Fruit fly (Drosophila melanogaster) whole organism, pupa: ENCODE results near the gene Cp38.

Experiments used
- CG10348 ChIP-seq: fragments of 200-800 bp; sonication (Bioruptor generic); IDR thresholded peaks from 2 replicates; pipeline ENCODE4 v1.3.6; 2022; ENCODE audit warnings: missing biosample characterization, missing genetic modification characterization
- CG12605 ChIP-seq: fragments of 200-800 bp; sonication (Bioruptor generic); IDR thresholded peaks from 2 replicates; pipeline ENCODE4 v1.3.6; 2022; ENCODE audit warnings: missing biosample characterization, missing genetic modification characterization
- CG13204 ChIP-seq: fragments of 200-800 bp; sonication (Bioruptor generic); optimal IDR thresholded peaks from 2 replicates; lab custom pipeline; 2018; ENCODE audit warnings: missing biosample characterization, mild to moderate bottlenecking, missing genetic modification characterization, moderate library complexity
- CG14655 ChIP-seq: fragments of 200-800 bp; sonication (Bioruptor generic); optimal IDR thresholded peaks from 3 replicates; lab custom pipeline; 2017; ENCODE audit warnings: mild to moderate bottlenecking, missing biosample characterization, missing genetic modification reagents, missing genetic modification characterization
- CG15710 ChIP-seq: fragments of 200-800 bp; sonication (Bioruptor generic); optimal IDR thresholded peaks from 2 replicates; lab custom pipeline; 2018; ENCODE audit warnings: missing biosample characterization, mild to moderate bottlenecking, missing genetic modification characterization, moderate library complexity
- CG17806 ChIP-seq: fragments of 200-800 bp; sonication (Bioruptor generic); optimal IDR thresholded peaks from 2 replicates; lab custom pipeline; 2018; ENCODE audit warnings: missing biosample characterization, mild to moderate bottlenecking, missing genetic modification characterization, moderate library complexity
- CG32121 ChIP-seq: fragments of 200-800 bp; sonication (Bioruptor generic); IDR thresholded peaks from 2 replicates; pipeline ENCODE4 v1.3.6; 2022; ENCODE audit warnings: missing biosample characterization, missing genetic modification characterization
- CG34367 ChIP-seq: fragments of 200-800 bp; sonication (Bioruptor generic); optimal IDR thresholded peaks from 2 replicates; lab custom pipeline; 2018; ENCODE audit warnings: missing biosample characterization, mild to moderate bottlenecking, missing genetic modification characterization
- CG4496 ChIP-seq: fragments of 200-800 bp; sonication (Bioruptor generic); IDR thresholded peaks from 3 replicates; pipeline ENCODE4 v1.3.6; 2022; ENCODE audit warnings: missing biosample characterization, missing genetic modification characterization
- CG8159 ChIP-seq: fragments of 200-800 bp; sonication (Bioruptor generic); optimal IDR thresholded peaks from 3 replicates; lab custom pipeline; 2018; ENCODE audit warnings: missing biosample characterization, mild to moderate bottlenecking, missing genetic modification characterization, moderate library complexity
- CG8301 ChIP-seq: fragments of 200-800 bp; sonication (Bioruptor generic); optimal IDR thresholded peaks from 2 replicates; lab custom pipeline; 2018; ENCODE audit warnings: missing biosample characterization, mild to moderate bottlenecking, missing genetic modification characterization
- CG9948 ChIP-seq: fragments of 200-800 bp; sonication (Bioruptor generic); optimal IDR thresholded peaks from 2 replicates; lab custom pipeline; 2018; ENCODE audit warnings: missing biosample characterization, mild to moderate bottlenecking, missing genetic modification characterization, moderate library complexity
- D1 ChIP-seq: fragments of 200-800 bp; sonication (Bioruptor generic); optimal IDR thresholded peaks from 2 replicates; lab custom pipeline; 2018; ENCODE audit warnings: missing biosample characterization, mild to moderate bottlenecking, missing genetic modification characterization, moderate library complexity
- EcR ChIP-seq: fragments of 200-800 bp; sonication (Bioruptor generic); optimal IDR thresholded peaks from 3 replicates; lab custom pipeline; 2019; ENCODE audit warnings: missing biosample characterization, missing genetic modification characterization, mild to moderate bottlenecking, moderate library complexity, missing genetic modification reagents
- Ets98B ChIP-seq: fragments of 200-800 bp; sonication (Bioruptor generic); IDR thresholded peaks from 2 replicates; pipeline ENCODE4 v1.3.6; 2022; ENCODE audit warnings: missing biosample characterization, missing genetic modification characterization
- Pif1A ChIP-seq: fragments of 200-800 bp; sonication (Bioruptor generic); optimal IDR thresholded peaks from 3 replicates; lab custom pipeline; 2016; ENCODE audit warnings: missing biosample characterization, missing genetic modification characterization
- Pif1B ChIP-seq: fragments of 200-800 bp; sonication (Bioruptor generic); optimal IDR thresholded peaks from 3 replicates; lab custom pipeline; 2016; ENCODE audit warnings: missing biosample characterization, missing genetic modification characterization
- Snoo ChIP-seq: fragments of 200-800 bp; sonication (Bioruptor generic); optimal IDR thresholded peaks from 3 replicates; lab custom pipeline; 2017; ENCODE audit warnings: missing biosample characterization, mild to moderate bottlenecking, missing genetic modification characterization, inconsistent platforms
- fd96Ca ChIP-seq: fragments of 200-800 bp; sonication (Bioruptor generic); IDR thresholded peaks from 3 replicates; pipeline ENCODE4 v1.3.6; 2022; ENCODE audit warnings: missing biosample characterization, missing genetic modification characterization
- gl ChIP-seq: fragments of 200-800 bp; sonication (Bioruptor generic); optimal IDR thresholded peaks from 2 replicates; lab custom pipeline; 2018; ENCODE audit warnings: missing biosample characterization, mild to moderate bottlenecking, missing genetic modification characterization
- rn ChIP-seq: fragments of 200-800 bp; sonication (Bioruptor generic); IDR thresholded peaks from 2 replicates; pipeline ENCODE4 v1.3.6; 2022; ENCODE audit warnings: missing biosample characterization, missing genetic modification characterization

Cp38 gene

DNA sequence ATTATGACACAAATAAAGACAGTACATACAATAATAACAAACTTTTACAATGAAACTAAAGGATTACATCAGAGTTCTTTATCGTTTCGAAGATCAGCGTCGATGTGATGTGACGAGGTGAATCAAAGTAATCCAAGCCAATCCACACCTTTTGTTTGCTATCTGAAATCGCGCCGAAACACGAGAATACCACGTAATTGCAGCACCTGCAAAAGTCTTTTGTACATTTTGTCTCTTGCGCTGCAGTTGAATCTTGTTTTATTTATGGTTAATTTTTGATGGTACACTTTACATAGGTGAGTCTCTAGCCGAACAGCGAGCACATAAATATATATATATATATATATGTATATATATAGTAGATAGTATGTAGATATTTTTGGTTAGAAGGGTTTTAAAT, 3.1 kb downstream of the Cp38 start:
- TF ChIP-seq rn (GFP tag; lab: Robert Waterston, UW), result no peak
- no peak for TF ChIP-seq CG17806 (tag; lab: Kevin White, UChicago)
- no peak for TF ChIP-seq Snoo (tag; lab: Kevin White, UChicago)
- no peak for TF ChIP-seq D1 (tag; lab: Kevin White, UChicago)
- no peak for TF ChIP-seq CG4496 (GFP tag; lab: Robert Waterston, UW)
- TF ChIP-seq Pif1A (GFP tag; lab: Kevin White, UChicago), result no peak
- no peak for TF ChIP-seq CG34367 (tag; lab: Kevin White, UChicago)
- no peak for TF ChIP-seq CG8301 (tag; lab: Kevin White, UChicago)
- no peak for TF ChIP-seq CG14655 (GFP tag; lab: Kevin White, UChicago)
- no peak for TF ChIP-seq Ets98B (GFP tag; lab: Robert Waterston, UW)
- TF ChIP-seq gl, result no peak
- no peak for TF ChIP-seq CG12605 (GFP tag; lab: Robert Waterston, UW)
- no peak for TF ChIP-seq CG13204 (GFP tag; lab: Kevin White, UChicago)
- no peak for TF ChIP-seq CG10348 (GFP tag; lab: Robert Waterston, UW)
- no peak for TF ChIP-seq CG15710
- no peak for TF ChIP-seq EcR (GFP tag; lab: Kevin White, UChicago)
- TF ChIP-seq fd96Ca (GFP tag; lab: Robert Waterston, UW), result no peak

DNA sequence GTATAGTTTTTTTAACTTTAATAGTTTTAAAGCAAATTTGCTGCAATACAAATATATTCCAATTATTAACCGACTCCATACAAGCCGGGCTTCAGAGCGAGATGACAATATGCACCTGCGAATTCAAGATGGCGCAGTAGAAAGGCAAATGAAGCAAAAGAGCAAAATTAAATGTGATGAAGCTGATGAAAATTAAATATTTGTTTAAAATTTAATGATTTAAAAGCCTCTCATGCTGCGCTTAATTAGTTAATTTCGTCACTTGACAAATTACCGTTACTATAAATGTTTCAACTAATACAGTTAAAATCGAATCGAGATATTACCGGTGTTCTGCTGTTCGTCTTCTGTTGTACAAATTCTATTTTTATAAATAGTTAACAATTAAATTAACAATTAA, 7.4 kb downstream of the Cp38 start, which contains the start of gene CG33181:
CG33181 (plus strand) TSS at position 301 of the 400 bp plus-strand sequence.
- TF ChIP-seq CG15710 (no peak), CG4496 (GFP tag; lab: Robert Waterston, UW) (no peak), CG13204 (GFP tag; lab: Kevin White, UChicago) (no peak), CG10348 (GFP tag; lab: Robert Waterston, UW) (no peak), CG12605 (GFP tag; lab: Robert Waterston, UW) (no peak), D1 (tag; lab: Kevin White, UChicago) (no peak), CG8159 (tag; lab: Kevin White, UChicago) (no peak), fd96Ca (GFP tag; lab: Robert Waterston, UW) (no peak), Ets98B (GFP tag; lab: Robert Waterston, UW) (no peak), CG34367 (tag; lab: Kevin White, UChicago) (no peak), CG8301 (tag; lab: Kevin White, UChicago) (no peak), CG32121 (GFP tag; lab: Robert Waterston, UW) (no peak), rn (GFP tag; lab: Robert Waterston, UW) (no peak), gl (no peak), CG9948 (no peak), CG14655 (GFP tag; lab: Kevin White, UChicago) (no peak), EcR (GFP tag; lab: Kevin White, UChicago) (no peak), Snoo (tag; lab: Kevin White, UChicago) (no peak)

DNA sequence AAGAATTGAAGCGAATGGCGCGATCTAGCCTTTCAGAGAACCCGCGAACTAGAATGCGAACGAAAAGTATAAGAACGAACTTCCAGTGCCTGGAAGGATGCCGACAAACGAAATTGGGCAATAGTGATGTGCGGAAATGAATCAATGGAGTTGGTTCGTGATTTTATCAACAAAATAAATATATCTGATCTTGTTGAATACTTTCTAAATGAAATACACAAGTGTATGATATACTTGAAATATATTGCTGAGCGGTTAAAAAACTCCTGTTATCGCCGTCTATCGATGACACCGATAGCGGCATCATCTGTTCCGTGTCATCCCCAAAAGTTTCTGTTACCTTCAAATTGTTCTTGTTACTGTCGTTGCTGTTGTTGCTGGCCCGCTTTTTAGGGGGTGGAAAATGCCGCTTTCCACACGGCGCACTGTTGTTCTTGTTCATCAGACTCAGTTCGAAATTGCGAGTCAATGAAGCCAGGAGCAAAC, 7.9 kb downstream of the Cp38 start, which contains the start of gene otu:
otu (minus strand) TSS at position 51 of the 486 bp plus-strand sequence.
- TF ChIP-seq fd96Ca (GFP tag; lab: Robert Waterston, UW) (no peak), CG4496 (GFP tag; lab: Robert Waterston, UW) (no peak), CG17806 (tag; lab: Kevin White, UChicago) (no peak), CG14655 (GFP tag; lab: Kevin White, UChicago) (no peak), EcR (GFP tag; lab: Kevin White, UChicago) (no peak), CG15710 (no peak), Pif1A (GFP tag; lab: Kevin White, UChicago) (no peak), CG34367 (tag; lab: Kevin White, UChicago) (no peak), CG10348 (GFP tag; lab: Robert Waterston, UW) (no peak), CG8159 (tag; lab: Kevin White, UChicago) (no peak), CG9948 (no peak), D1 (tag; lab: Kevin White, UChicago) (no peak), CG12605 (GFP tag; lab: Robert Waterston, UW) (no peak), Ets98B (GFP tag; lab: Robert Waterston, UW) (no peak), rn (GFP tag; lab: Robert Waterston, UW) (no peak), Snoo (tag; lab: Kevin White, UChicago) (no peak), gl (no peak)

- TF ChIP-seq EcR (GFP tag; lab: Kevin White, UChicago) (peak; percentile 52), CG10348 (GFP tag; lab: Robert Waterston, UW) (no peak), CG8159 (tag; lab: Kevin White, UChicago) (no peak)
Observed at dm6 chrX:8490291-8490975, 8.8 kb downstream of the Cp38 start.

dm6 chrX:8490976-8491345, 9.3 kb downstream of the Cp38 start:
- TF ChIP-seq CG15710 (peak; percentile 26), CG14655 (GFP tag; lab: Kevin White, UChicago) (peak; percentile 13), CG17806 (tag; lab: Kevin White, UChicago) (peak; percentile 23), CG9948 (peak; percentile 14), CG8159 (tag; lab: Kevin White, UChicago) (peak; percentile 31), CG8301 (tag; lab: Kevin White, UChicago) (peak; percentile 11), CG12605 (GFP tag; lab: Robert Waterston, UW) (no peak), Pif1B (GFP tag; lab: Kevin White, UChicago) (no peak), CG10348 (GFP tag; lab: Robert Waterston, UW) (no peak)
